Fruit fly (Drosophila melanogaster) Kc167 (cell line): ENCODE measurements around the gene Rrp45.

Experiments used
- Myc ChIP-seq: fragments of >200 bp; optimal IDR thresholded peaks from 2 replicates; lab custom pipeline; 2017; ENCODE audit warnings: missing external identifiers
- Sin3A ChIP-seq: fragments of >200 bp; optimal IDR thresholded peaks from 2 replicates; lab custom pipeline; 2018; ENCODE audit warnings: missing external identifiers
- h ChIP-seq: fragments of >200 bp; optimal IDR thresholded peaks from 3 replicates; lab custom pipeline; 2018; ENCODE audit warnings: missing external identifiers
- insv ChIP-seq: fragments of >200 bp; optimal IDR thresholded peaks from 3 replicates; lab custom pipeline; 2018; ENCODE audit warnings: missing external identifiers
- psq ChIP-seq: fragments of >200 bp; optimal IDR thresholded peaks from 2 replicates; lab custom pipeline; 2017; ENCODE audit warnings: missing external identifiers
- ttk ChIP-seq: sonication (Bioruptor generic); optimal IDR thresholded peaks from 2 replicates; lab custom pipeline; 2017; ENCODE audit warnings: missing external identifiers

Gene Rrp45

DNA sequence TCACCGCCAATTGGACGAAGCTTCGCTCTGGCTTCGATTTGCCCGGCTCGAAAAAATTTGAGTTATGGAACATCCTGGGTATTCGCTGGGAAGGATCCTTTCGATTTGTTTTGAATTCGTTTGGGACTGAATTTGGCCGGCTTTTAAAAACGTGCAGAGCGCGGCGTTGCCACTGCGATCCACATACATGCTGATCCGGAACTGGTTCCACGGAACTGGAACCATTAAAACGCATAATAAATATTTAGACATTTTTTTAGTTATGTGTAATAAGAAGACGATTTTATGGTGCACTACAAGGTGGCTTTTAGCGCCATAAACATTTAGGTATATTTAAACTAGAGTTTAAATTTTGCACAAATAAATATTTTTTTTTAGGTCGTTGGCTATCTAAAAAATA is at the start of gene Rrp45:
Gene Rrp45, minus strand, starts transcription at position 209 of the 400 bp plus-strand sequence.
- TF ChIP-seq h (lab: Kevin White, UChicago) (no peak), insv (lab: Kevin White, UChicago) (no peak), Sin3A (lab: Kevin White, UChicago) (no peak), ttk (lab: Kevin White, UChicago) (no peak), psq (lab: Kevin White, UChicago) (no peak), Myc (no peak)

DNA sequence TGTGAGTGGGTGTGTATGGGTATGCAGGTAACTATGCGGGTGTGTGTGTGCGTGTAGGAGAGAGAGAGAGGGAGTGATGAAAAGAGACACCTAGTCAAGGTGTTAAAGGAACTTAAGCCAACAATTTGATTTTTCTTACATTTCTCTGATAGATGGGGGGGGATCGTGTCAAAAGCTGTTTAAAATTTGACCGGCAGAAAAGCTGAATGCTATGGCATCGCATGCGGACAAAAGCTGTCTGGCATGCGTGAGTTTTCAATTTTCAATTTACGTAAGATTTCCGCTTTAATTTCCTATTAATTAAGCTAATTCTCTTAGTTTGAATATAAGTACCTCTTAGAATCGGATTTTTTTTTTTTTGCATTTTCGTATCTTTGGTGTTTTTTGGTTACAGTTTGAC is 48.8 kb upstream of the Rrp45 start:
- no peak for TF ChIP-seq h (lab: Kevin White, UChicago)

DNA sequence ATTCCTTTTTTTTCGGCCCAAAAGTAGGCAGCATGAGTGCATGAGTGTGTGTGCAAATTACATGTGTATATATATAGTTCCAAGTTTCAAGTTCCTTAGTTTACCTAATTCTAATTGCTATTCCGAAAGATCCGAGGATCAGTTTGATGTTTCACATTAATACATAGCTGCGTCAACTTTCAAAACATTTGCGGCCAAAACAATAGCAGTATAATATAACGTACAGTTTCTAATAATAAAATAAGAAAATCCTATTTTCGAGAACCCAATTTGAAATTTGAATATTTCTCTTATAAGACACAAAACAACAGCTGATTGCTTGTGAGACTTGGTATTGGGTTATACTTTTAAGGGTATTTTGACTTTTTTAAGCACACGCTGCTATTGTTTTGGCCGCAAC is 48.0 kb upstream of the Rrp45 start:
- TF ChIP-seq ttk (lab: Kevin White, UChicago) (no peak), insv (lab: Kevin White, UChicago) (no peak), psq (lab: Kevin White, UChicago) (no peak), Sin3A (lab: Kevin White, UChicago) (no peak), h (lab: Kevin White, UChicago) (no peak), Myc (no peak)

DNA sequence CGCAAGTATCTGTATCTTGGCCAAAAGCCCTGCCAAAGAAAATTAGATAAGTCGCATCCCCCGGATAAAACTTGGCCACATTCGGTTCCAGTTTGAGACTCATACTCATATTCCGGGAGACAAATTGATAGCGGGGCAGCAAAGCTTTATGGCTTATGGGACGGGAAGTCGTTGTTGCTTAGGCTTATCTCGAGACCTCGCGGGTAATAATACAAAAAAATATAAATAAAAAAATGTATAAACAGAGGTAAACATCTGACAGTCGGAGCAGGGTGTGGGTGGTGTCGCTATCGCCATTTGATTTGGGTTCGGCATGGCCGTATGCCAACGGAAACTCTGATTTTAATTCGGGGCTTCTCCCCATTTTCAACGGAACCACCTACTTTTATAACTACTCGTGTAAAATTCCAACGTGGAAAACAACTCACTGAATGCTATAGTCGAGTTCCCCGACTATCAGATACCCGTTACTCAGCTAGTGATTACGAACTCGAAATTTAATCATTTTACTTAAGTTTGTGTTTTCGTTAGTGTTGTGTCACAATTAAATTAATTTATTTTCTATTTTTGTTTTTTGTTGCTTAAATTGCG is 46.6 kb upstream of the Rrp45 start:
- no peak for TF ChIP-seq Sin3A (lab: Kevin White, UChicago)
- no peak for TF ChIP-seq psq (lab: Kevin White, UChicago)
- TF ChIP-seq insv (lab: Kevin White, UChicago), result no peak
- TF ChIP-seq ttk (lab: Kevin White, UChicago), result no peak
- TF ChIP-seq h (lab: Kevin White, UChicago), result no peak
- TF ChIP-seq Myc, result no peak

DNA sequence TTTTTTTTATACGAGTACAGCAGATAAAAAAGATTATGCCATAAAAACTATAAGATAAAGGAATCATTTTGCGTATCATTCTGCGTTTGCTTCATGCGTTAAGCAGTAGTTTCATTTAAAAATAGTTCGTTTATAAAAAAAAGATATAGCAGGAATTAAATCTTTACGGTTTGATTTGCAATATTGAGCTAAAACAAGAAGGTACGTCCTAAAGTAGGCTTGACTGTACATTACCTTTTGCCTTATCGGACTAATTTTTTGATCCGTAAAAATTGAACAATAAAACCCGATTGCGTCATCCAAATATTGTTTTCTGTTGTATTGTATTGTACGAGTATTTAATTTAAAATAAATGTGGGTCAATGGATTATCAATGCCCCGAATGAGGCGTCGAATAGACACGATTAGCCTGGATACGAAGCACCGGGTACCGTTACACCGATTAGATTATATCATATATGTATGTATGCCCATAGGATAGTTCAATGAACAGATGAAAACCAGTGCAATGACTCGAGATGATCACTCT is 45.8 kb upstream of the Rrp45 start:
- no peak for TF ChIP-seq ttk (lab: Kevin White, UChicago)
- no peak for TF ChIP-seq insv (lab: Kevin White, UChicago)
- no peak for TF ChIP-seq Myc
- TF ChIP-seq h (lab: Kevin White, UChicago), result no peak
- TF ChIP-seq Sin3A (lab: Kevin White, UChicago), result no peak
- TF ChIP-seq psq (lab: Kevin White, UChicago), result no peak

DNA sequence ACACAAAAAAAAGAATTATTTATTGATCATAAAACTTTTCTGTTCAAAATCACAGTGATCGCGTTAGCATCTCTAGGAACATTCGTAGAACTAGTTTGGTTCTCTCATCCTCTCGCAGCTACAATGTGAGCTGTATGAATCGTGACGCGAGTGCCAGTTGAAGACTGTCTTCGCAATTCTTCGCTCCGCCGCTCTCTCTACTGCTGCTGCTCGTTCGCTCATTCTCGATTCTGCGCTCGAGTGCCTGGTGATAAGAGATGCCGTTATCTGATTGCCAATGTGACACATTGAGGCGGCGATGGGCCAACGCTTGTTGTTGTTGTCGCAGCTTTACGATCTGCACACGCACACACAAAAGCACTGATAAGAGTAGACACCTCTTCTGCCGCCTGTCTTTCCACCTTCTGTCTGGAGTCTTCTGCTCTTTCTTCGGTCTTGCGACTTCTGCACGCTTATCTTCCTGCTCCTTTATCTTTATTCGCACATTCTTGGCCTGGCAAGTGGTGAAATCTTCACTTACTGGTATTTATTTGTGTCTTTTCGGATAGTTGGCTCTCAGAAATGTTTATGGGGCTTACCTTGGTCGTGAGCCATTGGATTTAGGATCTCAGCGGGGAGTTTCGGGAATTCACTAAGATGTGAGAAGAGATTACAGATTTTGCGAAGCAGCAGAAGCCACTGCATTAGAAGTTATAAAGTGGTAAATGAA is 45.2 kb upstream of the Rrp45 start:
- TF ChIP-seq ttk (lab: Kevin White, UChicago) (no peak), Sin3A (lab: Kevin White, UChicago) (no peak), h (lab: Kevin White, UChicago) (no peak), insv (lab: Kevin White, UChicago) (no peak), psq (lab: Kevin White, UChicago) (no peak), Myc (no peak)

DNA sequence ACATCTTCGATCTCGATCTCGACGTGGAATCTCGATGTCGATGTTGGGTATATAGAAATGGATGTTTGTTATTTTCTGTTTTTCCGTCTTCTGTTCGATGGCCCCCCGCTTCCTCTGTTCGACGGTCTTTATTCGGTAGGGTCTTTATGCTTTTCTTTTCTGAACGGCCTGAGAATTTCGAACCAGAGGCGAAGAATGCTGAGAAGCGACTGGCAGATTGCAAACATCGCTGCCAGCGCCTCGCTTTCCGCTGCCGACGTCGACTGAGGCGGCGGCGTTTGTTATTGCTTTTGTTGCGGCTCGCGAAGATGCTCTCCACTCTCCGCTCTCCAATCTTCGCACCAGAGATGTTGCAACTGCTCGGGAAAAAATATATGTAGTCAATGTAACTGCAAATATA is 44.2 kb upstream of the Rrp45 start, which contains the start of the genes CG13004 and CG46306:
Gene CG13004, minus strand, starts transcription at position 217 of the 400 bp plus-strand sequence.
Gene CG46306, minus strand, starts transcription at position 217 of the 400 bp plus-strand sequence.
- TF ChIP-seq Sin3A (lab: Kevin White, UChicago) (no peak), Myc (no peak), ttk (lab: Kevin White, UChicago) (no peak), psq (lab: Kevin White, UChicago) (no peak), h (lab: Kevin White, UChicago) (no peak), insv (lab: Kevin White, UChicago) (no peak)

DNA sequence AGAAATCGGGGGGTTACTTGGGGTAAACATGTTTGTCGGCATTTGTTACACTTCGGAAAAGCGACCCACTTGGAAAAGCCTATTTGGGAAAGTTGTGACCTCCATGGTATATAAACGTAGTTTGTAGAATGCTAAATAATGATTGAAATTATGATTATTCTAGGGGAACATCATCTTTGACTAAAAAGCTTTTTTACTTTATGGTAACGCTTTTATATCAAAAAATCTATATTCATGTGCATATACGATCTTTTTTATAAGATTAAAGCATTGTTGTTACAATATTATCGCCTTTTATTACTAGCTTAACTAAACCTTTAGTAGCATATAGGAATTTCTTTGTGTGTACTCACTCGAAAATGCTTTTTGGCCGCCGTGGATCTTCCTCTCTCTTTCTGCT is 43.2 kb upstream of the Rrp45 start:
- no peak for TF ChIP-seq psq (lab: Kevin White, UChicago)
- TF ChIP-seq h (lab: Kevin White, UChicago), result no peak
- no peak for TF ChIP-seq Myc
- TF ChIP-seq ttk (lab: Kevin White, UChicago), result no peak
- TF ChIP-seq insv (lab: Kevin White, UChicago), result no peak
- TF ChIP-seq Sin3A (lab: Kevin White, UChicago), result no peak

DNA sequence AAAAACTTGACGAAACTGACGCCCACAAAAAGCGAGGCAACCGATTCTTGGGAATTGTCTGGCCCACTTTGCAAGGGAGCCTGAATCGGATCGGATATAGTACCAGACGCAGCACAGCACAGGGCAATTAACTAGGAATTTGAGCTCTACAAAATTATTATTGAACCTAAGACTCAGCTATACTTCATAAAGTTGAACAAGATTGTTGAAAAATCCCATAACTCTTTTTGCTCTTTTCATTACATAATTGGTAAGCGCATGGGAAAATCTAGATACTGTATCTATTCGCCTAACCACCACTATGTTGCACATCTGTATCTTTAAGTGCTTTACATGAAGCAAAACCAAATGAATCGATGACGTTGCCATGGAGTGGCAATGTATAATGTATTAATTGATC is 42.0 kb upstream of the Rrp45 start:
- TF ChIP-seq Myc, result no peak
- TF ChIP-seq ttk (lab: Kevin White, UChicago), result no peak
- no peak for TF ChIP-seq Sin3A (lab: Kevin White, UChicago)
- TF ChIP-seq psq (lab: Kevin White, UChicago), result no peak

DNA sequence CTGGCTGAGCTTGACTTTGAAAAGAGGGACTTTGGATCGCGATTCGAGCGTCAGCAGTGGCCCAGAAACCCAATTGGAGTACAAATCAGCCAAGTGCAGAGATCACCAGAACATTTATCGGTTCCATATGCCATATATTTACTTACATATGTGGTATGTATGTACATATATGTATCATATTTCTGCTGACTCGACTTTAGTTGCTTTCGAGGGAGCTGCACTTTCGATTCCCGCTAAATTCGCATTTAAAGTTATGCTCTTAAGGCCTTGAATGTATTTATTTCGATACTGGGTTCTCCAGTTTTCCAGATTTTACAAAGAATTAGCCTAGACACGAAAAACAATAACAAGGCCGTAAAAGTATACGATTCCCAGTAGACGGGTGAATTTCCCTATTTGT is 40.8 kb upstream of the Rrp45 start:
- TF ChIP-seq Sin3A (lab: Kevin White, UChicago) (no peak), insv (lab: Kevin White, UChicago) (no peak), ttk (lab: Kevin White, UChicago) (no peak), h (lab: Kevin White, UChicago) (no peak), Myc (no peak), psq (lab: Kevin White, UChicago) (no peak)

DNA sequence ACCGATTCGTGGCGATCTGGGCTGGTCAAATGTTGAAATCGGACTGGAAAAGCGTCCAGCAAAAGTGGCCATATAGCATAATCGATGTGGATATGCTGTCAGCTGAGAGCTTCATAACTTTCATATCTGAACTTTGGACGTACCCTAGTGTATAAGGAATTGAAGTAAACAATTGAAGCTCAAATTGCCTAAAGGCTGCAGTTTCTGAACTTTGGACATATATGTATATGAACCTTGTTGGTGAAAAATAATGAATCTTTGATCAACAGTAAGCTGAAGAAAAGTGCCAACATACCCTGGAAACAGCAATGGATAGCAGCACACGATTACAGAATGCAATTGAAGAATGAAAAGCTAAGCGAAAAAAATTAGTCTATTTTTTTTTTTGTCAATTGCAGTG is 39.0 kb upstream of the Rrp45 start:
- TF ChIP-seq insv (lab: Kevin White, UChicago) (no peak), Sin3A (lab: Kevin White, UChicago) (no peak), psq (lab: Kevin White, UChicago) (no peak), Myc (no peak), ttk (lab: Kevin White, UChicago) (no peak), h (lab: Kevin White, UChicago) (no peak)
